Fruit fly (Drosophila melanogaster) whole organism, embryonic: Measurements from ENCODE around the gene Arp6.

Experiments used
- CG15601 ChIP-seq: fragments of 200-800 bp; sonication (Bioruptor generic); optimal IDR thresholded peaks from 3 replicates; lab custom pipeline; 2019; ENCODE audit warnings: missing biosample characterization, mild to moderate bottlenecking, missing genetic modification characterization, moderate library complexity
- CG16863 ChIP-seq: fragments of 200-800 bp; sonication (Bioruptor generic); optimal IDR thresholded peaks from 3 replicates; lab custom pipeline; 2016; ENCODE audit warnings: missing biosample characterization, missing genetic modification characterization
- CG30403 ChIP-seq: fragments of 200-800 bp; sonication (Bioruptor generic); optimal IDR thresholded peaks from 3 replicates; lab custom pipeline; 2016; ENCODE audit warnings: missing biosample characterization, missing genetic modification characterization
- CG7786 ChIP-seq: fragments of 200-800 bp; sonication (Bioruptor generic); optimal IDR thresholded peaks from 2 replicates; lab custom pipeline; 2016; ENCODE audit warnings: missing biosample characterization, missing genetic modification characterization
- CG7839 ChIP-seq: fragments of 200-800 bp; sonication (Bioruptor generic); optimal IDR thresholded peaks from 3 replicates; lab custom pipeline; 2018; ENCODE audit warnings: missing biosample characterization, mild to moderate bottlenecking, missing genetic modification characterization, moderate library complexity
- CG7928 ChIP-seq: fragments of 200-800 bp; sonication (Bioruptor generic); optimal IDR thresholded peaks from 2 replicates; lab custom pipeline; 2017; ENCODE audit warnings: missing biosample characterization, mild to moderate bottlenecking, missing genetic modification characterization
- CG8281 ChIP-seq: fragments of 200-800 bp; sonication (Bioruptor generic); optimal IDR thresholded peaks from 2 replicates; lab custom pipeline; 2018; ENCODE audit warnings: missing biosample characterization, mild to moderate bottlenecking, missing genetic modification characterization, moderate library complexity
- CG9797 ChIP-seq: fragments of 200-800 bp; sonication (Bioruptor generic); optimal IDR thresholded peaks from 3 replicates; lab custom pipeline; 2018; ENCODE audit warnings: missing biosample characterization, mild to moderate bottlenecking, missing genetic modification characterization
- Ets97D ChIP-seq: fragments of 200-800 bp; sonication (Bioruptor generic); optimal IDR thresholded peaks from 3 replicates; lab custom pipeline; 2016; ENCODE audit warnings: missing biosample characterization, missing genetic modification characterization
- HLH54F ChIP-seq: fragments of 200-800 bp; sonication (Bioruptor generic); optimal IDR thresholded peaks from 3 replicates; lab custom pipeline; 2016; ENCODE audit warnings: missing biosample characterization, missing genetic modification characterization
- Nf-YB ChIP-seq: fragments of 200-800 bp; sonication (Bioruptor generic); optimal IDR thresholded peaks from 3 replicates; lab custom pipeline; 2019; ENCODE audit warnings: missing biosample characterization, mild to moderate bottlenecking, missing genetic modification characterization, moderate library complexity
- Optix ChIP-seq: fragments of 200-800 bp; sonication (Bioruptor generic); IDR thresholded peaks from 3 replicates; pipeline ENCODE4 v1.3.6; 2022; ENCODE audit warnings: missing biosample characterization, missing genetic modification characterization
- Ptx1 ChIP-seq: fragments of 200-800 bp; sonication (Bioruptor generic); IDR thresholded peaks from 2 replicates; pipeline ENCODE4 v1.3.6; 2022; ENCODE audit warnings: missing biosample characterization, missing genetic modification characterization
- Sry-β ChIP-seq: fragments of 200-800 bp; sonication (Bioruptor generic); optimal IDR thresholded peaks from 2 replicates; lab custom pipeline; 2018; ENCODE audit warnings: missing biosample characterization, mild to moderate bottlenecking, missing genetic modification characterization, moderate library complexity
- TFAM ChIP-seq: fragments of 200-800 bp; sonication (Bioruptor generic); optimal IDR thresholded peaks from 2 replicates; lab custom pipeline; 2017; ENCODE audit warnings: missing biosample characterization, missing genetic modification characterization, inconsistent platforms
- cato ChIP-seq: fragments of 200-800 bp; sonication (Bioruptor generic); optimal IDR thresholded peaks from 2 replicates; lab custom pipeline; 2016; ENCODE audit warnings: missing biosample characterization, missing genetic modification characterization, borderline replicate concordance
- esg ChIP-seq: fragments of 200-800 bp; sonication (Bioruptor generic); conservative IDR thresholded peaks from 2 replicates; pipeline ENCODE4 v1.3.6; 2022; ENCODE audit warnings: missing biosample characterization, missing genetic modification characterization
- ewg ChIP-seq: fragments of 200-800 bp; sonication (Bioruptor generic); optimal IDR thresholded peaks from 3 replicates; lab custom pipeline; 2017; ENCODE audit warnings: mild to moderate bottlenecking, missing biosample characterization, missing genetic modification reagents, missing genetic modification characterization
- gcm ChIP-seq: fragments of 200-800 bp; sonication (Bioruptor generic); optimal IDR thresholded peaks from 2 replicates; lab custom pipeline; 2019; ENCODE audit warnings: missing biosample characterization, mild to moderate bottlenecking, missing genetic modification characterization, moderate library complexity
- gsb-n ChIP-seq: fragments of 200-800 bp; sonication (Bioruptor generic); optimal IDR thresholded peaks from 3 replicates; lab custom pipeline; 2018; ENCODE audit warnings: missing biosample characterization, mild to moderate bottlenecking, missing genetic modification characterization
- nmo ChIP-seq: fragments of 200-800 bp; sonication (Bioruptor generic); optimal IDR thresholded peaks from 2 replicates; lab custom pipeline; 2018; ENCODE audit warnings: missing biosample characterization, mild to moderate bottlenecking, missing genetic modification characterization, moderate library complexity
- phol ChIP-seq: fragments of 200-800 bp; sonication (Bioruptor generic); optimal IDR thresholded peaks from 3 replicates; lab custom pipeline; 2018; ENCODE audit warnings: missing biosample characterization, mild to moderate bottlenecking, missing genetic modification characterization, moderate library complexity
- row ChIP-seq: fragments of 200-800 bp; sonication (Bioruptor generic); IDR thresholded peaks from 3 replicates; pipeline ENCODE4 v1.3.6; 2022; ENCODE audit warnings: missing biosample characterization, missing genetic modification characterization
- sens ChIP-seq: fragments of 200-800 bp; sonication (Bioruptor generic); peaks from one replicate; lab custom pipeline; 2016; ENCODE audit warnings: missing biosample characterization, missing genetic modification characterization
- sens-2 ChIP-seq: fragments of 200-800 bp; sonication (Bioruptor generic); IDR thresholded peaks from 2 replicates; pipeline ENCODE4 v1.3.6; 2022; ENCODE audit warnings: missing biosample characterization, missing genetic modification characterization
- sisA ChIP-seq: fragments of 200-800 bp; sonication (Bioruptor generic); IDR thresholded peaks from 2 replicates; pipeline ENCODE4 v1.3.6; 2022; ENCODE audit warnings: missing biosample characterization, missing genetic modification characterization

The Arp6 gene

dm6 chrX:15696854-15697540, 39.9 kb downstream of the Arp6 start, which contains the start of gene CG8128 (continued):
- TF ChIP-seq Sry-β, result peak; percentile 94
- TF ChIP-seq sens (GFP tag; lab: Kevin White, UChicago), result peak; percentile 79
- TF ChIP-seq CG7786, result no peak
- 0 out of 2 replicates have a peak, but pooled peaks have one; percentile 18 for TF ChIP-seq Ptx1
- 0 out of 2 replicates have a peak, but pooled peaks have one; percentile 9 for TF ChIP-seq sisA (GFP tag; lab: Robert Waterston, UW)
- peak; percentile 4 for TF ChIP-seq ewg (GFP tag; lab: Kevin White, UChicago)
- TF ChIP-seq CG30403, result no peak
- peak; percentile 15; the same call in 1 of the 2 replicates for TF ChIP-seq esg
- TF ChIP-seq row (GFP tag; lab: Robert Waterston, UW), result peak; percentile 78
- peak; percentile 16 for TF ChIP-seq CG7839 (tag; lab: Kevin White, UChicago)
- TF ChIP-seq CG7928 (GFP tag; lab: Kevin White, UChicago), result peak; percentile 90
- TF ChIP-seq nmo (GFP tag; lab: Kevin White, UChicago), result peak; percentile 30
- TF ChIP-seq phol (tag; lab: Kevin White, UChicago), result peak; percentile 15
- TF ChIP-seq CG9797 (GFP tag; lab: Kevin White, UChicago), result no peak
- TF ChIP-seq CG15601 (tag; lab: Kevin White, UChicago), result peak; percentile 11
- TF ChIP-seq Ets97D (GFP tag; lab: Kevin White, UChicago), result peak; percentile 12
- TF ChIP-seq HLH54F (GFP tag; lab: Kevin White, UChicago), result peak; percentile 3
- TF ChIP-seq, all 482 proteins: peak for 50

dm6 chrX:15688757-15689156, 48.2 kb downstream of the Arp6 start, which contains the start of gene CG15599:
TSS of gene CG15599 (minus strand) at chrX:15688857.
- TF ChIP-seq CG16863 (GFP tag; lab: Kevin White, UChicago) (no peak), Nf-YB (no peak), TFAM (no peak), Optix (no peak), sens-2 (no peak), gsb-n (tag; lab: Kevin White, UChicago) (no peak), gcm (no peak), CG8281 (tag; lab: Kevin White, UChicago) (no peak), cato (no peak)
